Fruit fly (Drosophila melanogaster): Measurements from ENCODE around the gene Meltrin.

Meltrin gene

DNA sequence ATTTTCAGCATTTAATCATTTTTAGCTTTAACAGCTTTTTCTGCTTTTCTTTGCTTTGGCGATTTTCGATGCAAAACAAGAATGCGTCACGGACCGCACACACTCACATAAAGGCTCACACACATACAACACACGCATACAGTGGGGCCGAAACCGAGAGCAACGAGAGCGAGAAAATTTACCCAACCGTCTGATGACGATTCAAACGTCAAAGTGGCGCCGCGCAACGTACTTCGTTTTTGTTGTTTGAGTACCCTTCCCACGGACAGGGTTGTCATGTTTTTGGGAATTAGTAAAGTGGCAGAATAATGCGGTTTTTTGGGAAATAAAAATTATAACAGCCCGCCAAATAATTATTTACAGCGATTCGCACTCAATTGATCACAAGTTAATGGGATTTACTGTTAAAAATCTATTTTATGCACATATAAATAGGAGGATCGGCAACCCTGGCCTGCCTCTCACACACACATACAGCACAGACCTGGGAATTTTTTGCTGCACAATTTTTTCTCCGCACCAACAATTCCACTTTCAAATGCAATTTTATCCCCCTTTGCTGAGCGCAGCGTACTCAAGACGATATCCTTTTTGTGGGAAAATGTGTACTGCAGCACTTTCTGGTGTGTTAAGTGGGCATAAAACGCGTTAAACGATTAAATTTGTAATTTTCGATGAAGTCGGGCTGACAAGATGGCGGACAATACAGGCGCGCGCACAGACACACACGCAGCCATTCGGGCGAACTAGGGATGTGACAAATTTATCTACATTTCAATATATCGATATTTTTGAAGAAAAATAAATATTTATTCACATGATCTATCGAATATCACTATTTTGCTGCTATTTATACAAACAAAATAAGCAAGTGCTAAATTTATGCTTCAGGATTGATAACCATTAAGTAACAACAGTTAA lies 41.9 kb downstream of the Meltrin start (continued):
- TF ChIP-seq CG10565 (GFP tag; optimal IDR thresholded peaks at IDR 0.05) (peak; percentile 55), CG33213 (GFP tag; optimal IDR thresholded peaks at IDR 0.05) (peak; percentile 88), nau (GFP tag; optimal IDR thresholded peaks at IDR 0.05) (peak; percentile 92), CG6654 (GFP tag; optimal IDR thresholded peaks at IDR 0.05) (peak; percentile 70), CG9727 (GFP tag; optimal IDR thresholded peaks at IDR 0.05) (peak; percentile 95), Lpt (GFP tag; optimal IDR thresholded peaks at IDR 0.05) (no peak), phol (tag; optimal IDR thresholded peaks at IDR 0.05) (peak; percentile 99), CG3163 (GFP tag; optimal IDR thresholded peaks at IDR 0.05) (peak; percentile 55), Xrp1 (GFP tag; IDR thresholded peaks at IDR 0.05) (peak; percentile 95), gem (tag; optimal IDR thresholded peaks at IDR 0.05) (peak; percentile 96), HHEX (GFP tag; optimal IDR thresholded peaks at IDR 0.05) (peak; percentile 94), Dad (GFP tag; optimal IDR thresholded peaks at IDR 0.05) (peak; percentile 80), CG8089 (GFP tag; optimal IDR thresholded peaks at IDR 0.05) (peak; percentile 89), Fer2 (tag; optimal IDR thresholded peaks at IDR 0.05) (peak; percentile 92), Rfx (GFP tag; IDR thresholded peaks at IDR 0.05) (peak; percentile 95), CG15011 (GFP tag; optimal IDR thresholded peaks at IDR 0.05) (peak; percentile 90), Lim3 (GFP tag; IDR thresholded peaks at IDR 0.05) (peak; percentile 44; the same call in 1 of the 2 replicates), ase (GFP tag; IDR thresholded peaks at IDR 0.05) (peak; percentile 86), Dp (GFP tag; optimal IDR thresholded peaks at IDR 0.05) (no peak), Mad (GFP tag; optimal IDR thresholded peaks at IDR 0.05) (peak; percentile 89), CG4854 (GFP tag; optimal IDR thresholded peaks at IDR 0.05) (peak; percentile 88), Ada2b (GFP tag; IDR thresholded peaks at IDR 0.05) (peak; percentile 92), Hr3 (GFP tag; optimal IDR thresholded peaks at IDR 0.05) (peak; percentile 87), zen2 (GFP tag; IDR thresholded peaks at IDR 0.05; ENCODE audit: partially characterized antibody) (peak; percentile 47; the same call in 2 of the 3 replicates), CG3065 (GFP tag; optimal IDR thresholded peaks at IDR 0.05) (peak; percentile 52), Dll (GFP tag; IDR thresholded peaks at IDR 0.05; ENCODE audit: partially characterized antibody) (peak; percentile 70; the same call in 2 of the 4 replicates), CG10209 (GFP tag; optimal IDR thresholded peaks at IDR 0.05) (peak; percentile 91), Dbx (GFP tag; IDR thresholded peaks at IDR 0.05) (peak; percentile 91), Ravus (GFP tag; IDR thresholded peaks at IDR 0.05) (peak; percentile 70), CG1024 (GFP tag; IDR thresholded peaks at IDR 0.05) (peak; percentile 80), CG7963 (GFP tag; IDR thresholded peaks at IDR 0.05; ENCODE audit: partially characterized antibody) (peak; percentile 57; the same call in 2 of the 3 replicates), jumu (GFP tag; optimal IDR thresholded peaks at IDR 0.05) (peak; percentile 89), disco-r (GFP tag; optimal IDR thresholded peaks at IDR 0.05) (peak; percentile 74), dm (GFP tag; optimal IDR thresholded peaks at IDR 0.05) (peak; percentile 66), Kr (GFP tag; optimal IDR thresholded peaks at IDR 0.05) (peak; percentile 62), CG2875 (GFP tag; optimal IDR thresholded peaks at IDR 0.05) (peak; percentile 89), Pdp1 (GFP tag; optimal IDR thresholded peaks at IDR 0.05) (peak; percentile 86 to 93), Vsx1 (GFP tag; optimal IDR thresholded peaks at IDR 0.05) (peak; percentile 86), ssp (GFP tag; IDR thresholded peaks at IDR 0.05) (peak; percentile 84), klu (GFP tag; IDR thresholded peaks at IDR 0.05) (peak; percentile 82), Hr39 (optimal IDR thresholded peaks at IDR 0.05) (no peak), wdn (GFP tag; IDR thresholded peaks at IDR 0.05) (peak; percentile 91), grau (tag; optimal IDR thresholded peaks at IDR 0.05) (peak; percentile 94), unpg (GFP tag; optimal IDR thresholded peaks at IDR 0.05) (peak; percentile 96), CG7271 (tag; optimal IDR thresholded peaks at IDR 0.05) (peak; percentile 75), slbo (GFP tag; IDR thresholded peaks at IDR 0.05) (peak; percentile 94), slp2 (GFP tag; optimal IDR thresholded peaks at IDR 0.05) (peak; percentile 85), CG11456 (GFP tag; IDR thresholded peaks at IDR 0.05) (peak; percentile 91), croc (GFP tag; conservative IDR thresholded peaks at IDR 0.05) (peak; percentile 80)

All from whole organism, embryonic.